Fruit fly (Drosophila melanogaster) whole organism, embryonic: ENCODE data around the gene CG14669.
A peak's percentile ranks its signal among the peaks of the same experiment; 100 is the strongest.

Experiments
- CG11093 ChIP-seq: fragments of 200-800 bp; sonication (Bioruptor generic); IDR thresholded peaks from 3 replicates; pipeline ENCODE4 v1.3.6; 2022; ENCODE audit warnings: missing biosample characterization, missing genetic modification characterization
- CG12155 ChIP-seq: fragments of 200-800 bp; sonication (Bioruptor generic); optimal IDR thresholded peaks from 3 replicates; lab custom pipeline; 2016; ENCODE audit warnings: missing biosample characterization, missing genetic modification characterization
- CG12769 ChIP-seq: fragments of 200-800 bp; sonication (Bioruptor generic); optimal IDR thresholded peaks from 2 replicates; lab custom pipeline; 2019; ENCODE audit warnings: missing biosample characterization, mild to moderate bottlenecking, missing genetic modification characterization, moderate library complexity
- CG13123 ChIP-seq: fragments of 200-800 bp; sonication (Bioruptor generic); optimal IDR thresholded peaks from 2 replicates; lab custom pipeline; 2016; ENCODE audit warnings: missing biosample characterization, missing genetic modification characterization
- CG14050 ChIP-seq: fragments of 200-800 bp; sonication (Bioruptor generic); IDR thresholded peaks from 3 replicates; pipeline ENCODE4 v1.3.6; 2022; ENCODE audit warnings: missing biosample characterization, missing genetic modification characterization
- CG16815 ChIP-seq: fragments of 200-800 bp; sonication (Bioruptor generic); optimal IDR thresholded peaks from 3 replicates; lab custom pipeline; 2017; ENCODE audit warnings: missing biosample characterization, mild to moderate bottlenecking, missing genetic modification characterization
- CG17612 ChIP-seq: fragments of 200-800 bp; sonication (Bioruptor generic); IDR thresholded peaks from 2 replicates; pipeline ENCODE4 v1.3.6; 2022; ENCODE audit warnings: missing biosample characterization, missing genetic modification characterization
- CG17829 ChIP-seq: fragments of 200-800 bp; optimal IDR thresholded peaks from 2 replicates; lab custom pipeline; 2019; ENCODE audit warnings: missing biosample characterization, mild to moderate bottlenecking, missing genetic modification characterization, moderate library complexity
- CG2120 ChIP-seq: fragments of 200-800 bp; sonication (Bioruptor generic); optimal IDR thresholded peaks from 3 replicates; lab custom pipeline; 2016; ENCODE audit warnings: missing biosample characterization, missing genetic modification characterization
- CG31388 ChIP-seq: fragments of 200-800 bp; sonication (Bioruptor generic); optimal IDR thresholded peaks from 2 replicates; lab custom pipeline; 2016; ENCODE audit warnings: missing biosample characterization, missing genetic modification characterization
- CG32767 ChIP-seq: fragments of 200-800 bp; sonication (Bioruptor generic); IDR thresholded peaks from 2 replicates; pipeline ENCODE4 v1.3.6; 2022; ENCODE audit warnings: missing biosample characterization, missing genetic modification characterization
- CG33213 ChIP-seq: fragments of 200-800 bp; sonication (Bioruptor generic); optimal IDR thresholded peaks from 3 replicates; lab custom pipeline; 2016; ENCODE audit warnings: missing biosample characterization, missing genetic modification characterization
- CG4820 ChIP-seq: fragments of 200-800 bp; sonication (Bioruptor generic); optimal IDR thresholded peaks from 3 replicates; lab custom pipeline; 2016; ENCODE audit warnings: missing biosample characterization, missing genetic modification characterization
- CG6813 ChIP-seq: fragments of 200-800 bp; sonication (Bioruptor generic); optimal IDR thresholded peaks from 2 replicates; lab custom pipeline; 2017; ENCODE audit warnings: missing biosample characterization, missing genetic modification characterization, mild to moderate bottlenecking, moderate library complexity, missing genetic modification reagents
- CG9437 ChIP-seq: fragments of 200-800 bp; sonication (Bioruptor generic); optimal IDR thresholded peaks from 2 replicates; lab custom pipeline; 2018; ENCODE audit warnings: missing biosample characterization, mild to moderate bottlenecking, missing genetic modification characterization
- CG9609 ChIP-seq: fragments of 200-800 bp; sonication (Bioruptor generic); optimal IDR thresholded peaks from 3 replicates; lab custom pipeline; 2016; ENCODE audit warnings: missing biosample characterization, missing genetic modification characterization
- CTCF ChIP-seq: fragments of 200-800 bp; sonication (Bioruptor generic); optimal IDR thresholded peaks from 2 replicates; lab custom pipeline; 2017; ENCODE audit warnings: missing biosample characterization, mild to moderate bottlenecking, missing genetic modification characterization, moderate library complexity
- Dp ChIP-seq: fragments of 200-800 bp; sonication (Bioruptor generic); optimal IDR thresholded peaks from 2 replicates; lab custom pipeline; 2018; ENCODE audit warnings: missing biosample characterization, mild to moderate bottlenecking, missing genetic modification characterization, moderate library complexity
- Drgx ChIP-seq: fragments of 200-800 bp; sonication (Bioruptor generic); IDR thresholded peaks from 2 replicates; pipeline ENCODE4 v1.3.6; 2022; ENCODE audit warnings: missing biosample characterization, missing genetic modification characterization
- Fer1 ChIP-seq: fragments of 200-800 bp; sonication (Bioruptor generic); optimal IDR thresholded peaks from 2 replicates; lab custom pipeline; 2017; ENCODE audit warnings: missing biosample characterization, mild to moderate bottlenecking, missing genetic modification characterization
- GATAe ChIP-seq: fragments of 200-800 bp; sonication (Bioruptor generic); conservative IDR thresholded peaks from 2 replicates; pipeline ENCODE4 v1.3.6; 2022; ENCODE audit warnings: missing biosample characterization, missing genetic modification characterization
- HLHmδ ChIP-seq: fragments of 200-800 bp; sonication (Bioruptor generic); optimal IDR thresholded peaks from 2 replicates; lab custom pipeline; 2018; ENCODE audit warnings: missing biosample characterization, mild to moderate bottlenecking, missing genetic modification characterization, moderate library complexity
- Hr39 ChIP-seq: fragments of >200 bp; optimal IDR thresholded peaks from 2 replicates; lab custom pipeline; 2017
- Hr78 ChIP-seq, 2 experiments: fragments of 200-800 bp in 1 of 2; fragments of >200 bp in 1 of 2; sonication (Bioruptor generic) in 1 of 2; optimal IDR thresholded peaks; 2 replicates each; lab custom pipeline; 2017 to 2019; ENCODE audit warnings: missing biosample characterization in 2 of 2, missing genetic modification characterization in 2 of 2, mild to moderate bottlenecking in 1 of 2, moderate library complexity in 1 of 2
- Lhr ChIP-seq: fragments of 200-800 bp; sonication (Bioruptor generic); optimal IDR thresholded peaks from 3 replicates; lab custom pipeline; 2017; ENCODE audit warnings: mild to moderate bottlenecking, missing biosample characterization, missing genetic modification reagents, missing genetic modification characterization
- MBD-R2 ChIP-seq: fragments of 200-800 bp; sonication (Bioruptor generic); IDR thresholded peaks from 2 replicates; pipeline ENCODE4 v1.3.6; 2022; ENCODE audit warnings: missing biosample characterization, missing genetic modification characterization
- Nf-YC ChIP-seq: fragments of 200-800 bp; optimal IDR thresholded peaks from 3 replicates; lab custom pipeline; 2019; ENCODE audit warnings: missing biosample characterization, mild to moderate bottlenecking, missing genetic modification characterization, moderate library complexity
- Oli ChIP-seq: fragments of 200-800 bp; sonication (Bioruptor generic); optimal IDR thresholded peaks from 2 replicates; lab custom pipeline; 2018; ENCODE audit warnings: missing biosample characterization, mild to moderate bottlenecking, missing genetic modification characterization, moderate library complexity
- Poxn ChIP-seq: fragments of 200-800 bp; sonication (Bioruptor generic); IDR thresholded peaks from 2 replicates; pipeline ENCODE4 v1.3.6; 2022; ENCODE audit warnings: missing biosample characterization, missing genetic modification characterization
- Rfx ChIP-seq: fragments of 200-800 bp; sonication (Bioruptor generic); IDR thresholded peaks from 2 replicates; pipeline ENCODE4 v1.3.6; 2022; ENCODE audit warnings: missing biosample characterization, missing genetic modification characterization
- Scr ChIP-seq: fragments of 200-800 bp; sonication (Bioruptor generic); IDR thresholded peaks from 2 replicates; pipeline ENCODE4 v1.3.6; 2022; ENCODE audit warnings: missing biosample characterization, missing genetic modification characterization; ENCODE audit not compliant: partially characterized antibody
- Xbp1 ChIP-seq: fragments of 200-800 bp; sonication (Bioruptor generic); optimal IDR thresholded peaks from 3 replicates; lab custom pipeline; 2016; ENCODE audit warnings: missing biosample characterization, mild to moderate bottlenecking, missing genetic modification characterization
- ac ChIP-seq: fragments of 200-800 bp; sonication (Bioruptor generic); optimal IDR thresholded peaks from 3 replicates; lab custom pipeline; 2017; ENCODE audit warnings: missing biosample characterization, mild to moderate bottlenecking, missing genetic modification characterization
- ase ChIP-seq: fragments of 200-800 bp; sonication (Bioruptor generic); IDR thresholded peaks from 3 replicates; pipeline ENCODE4 v1.3.6; 2022; ENCODE audit warnings: missing biosample characterization, missing genetic modification characterization
- az2 ChIP-seq: fragments of 200-800 bp; sonication (Bioruptor generic); optimal IDR thresholded peaks from 3 replicates; lab custom pipeline; 2016; ENCODE audit warnings: missing biosample characterization, missing genetic modification characterization
- bab2 ChIP-seq: fragments of 200-800 bp; sonication (Bioruptor generic); optimal IDR thresholded peaks from 2 replicates; lab custom pipeline; 2016; ENCODE audit warnings: missing biosample characterization, missing genetic modification characterization
- chm ChIP-seq: fragments of 200-800 bp; sonication (Bioruptor generic); IDR thresholded peaks from 2 replicates; pipeline ENCODE4 v1.3.6; 2022; ENCODE audit warnings: missing biosample characterization, missing genetic modification characterization
- croc ChIP-seq: fragments of 200-800 bp; sonication (Bioruptor generic); conservative IDR thresholded peaks from 3 replicates; pipeline ENCODE4 v1.3.6; 2022; ENCODE audit warnings: missing biosample characterization, missing genetic modification characterization
- en ChIP-seq: fragments of 200-800 bp; sonication (Bioruptor generic); optimal IDR thresholded peaks from 2 replicates; lab custom pipeline; 2016; ENCODE audit warnings: missing biosample characterization, missing genetic modification characterization
- fd96Cb ChIP-seq: fragments of 200-800 bp; sonication (Bioruptor generic); optimal IDR thresholded peaks from 2 replicates; lab custom pipeline; 2018; ENCODE audit warnings: missing biosample characterization, mild to moderate bottlenecking, missing genetic modification characterization, moderate library complexity
- gro ChIP-seq: fragments of 200-800 bp; sonication (Bioruptor generic); optimal IDR thresholded peaks from 2 replicates; lab custom pipeline; 2016; ENCODE audit warnings: missing biosample characterization, missing genetic modification characterization
- hbn ChIP-seq: fragments of 200-800 bp; sonication (Bioruptor generic); IDR thresholded peaks from 2 replicates; pipeline ENCODE4 v1.3.6; 2022; ENCODE audit warnings: missing biosample characterization, missing genetic modification characterization; ENCODE audit not compliant: partially characterized antibody
- jumu ChIP-seq: fragments of 200-800 bp; sonication (Bioruptor generic); optimal IDR thresholded peaks from 3 replicates; lab custom pipeline; 2016; ENCODE audit warnings: missing biosample characterization, missing genetic modification characterization
- maf-S ChIP-seq: fragments of 200-800 bp; sonication (Bioruptor generic); optimal IDR thresholded peaks from 2 replicates; lab custom pipeline; 2016; ENCODE audit warnings: missing biosample characterization, missing genetic modification characterization
- row ChIP-seq: fragments of 200-800 bp; sonication (Bioruptor generic); IDR thresholded peaks from 3 replicates; pipeline ENCODE4 v1.3.6; 2022; ENCODE audit warnings: missing biosample characterization, missing genetic modification characterization
- salm ChIP-seq: fragments of 200-800 bp; sonication (Bioruptor generic); optimal IDR thresholded peaks from 2 replicates; lab custom pipeline; 2018; ENCODE audit warnings: missing biosample characterization, mild to moderate bottlenecking, missing genetic modification characterization
- sens-2 ChIP-seq: fragments of 200-800 bp; sonication (Bioruptor generic); IDR thresholded peaks from 2 replicates; pipeline ENCODE4 v1.3.6; 2022; ENCODE audit warnings: missing biosample characterization, missing genetic modification characterization
- slou ChIP-seq: fragments of 200-800 bp; sonication (Bioruptor generic); optimal IDR thresholded peaks from 3 replicates; lab custom pipeline; 2016; ENCODE audit warnings: missing biosample characterization, missing genetic modification characterization
- so ChIP-seq: fragments of 200-800 bp; sonication (Bioruptor generic); IDR thresholded peaks from 3 replicates; pipeline ENCODE4 v1.3.6; 2022; ENCODE audit warnings: missing biosample characterization, missing genetic modification characterization
- stwl ChIP-seq: fragments of 200-800 bp; sonication (Bioruptor generic); optimal IDR thresholded peaks from 3 replicates; lab custom pipeline; 2018; ENCODE audit warnings: missing biosample characterization, mild to moderate bottlenecking, missing genetic modification characterization, moderate library complexity
- wdn ChIP-seq: fragments of 200-800 bp; sonication (Bioruptor generic); IDR thresholded peaks from 2 replicates; pipeline ENCODE4 v1.3.6; 2022; ENCODE audit warnings: missing biosample characterization, missing genetic modification characterization
- wek ChIP-seq: fragments of 200-800 bp; sonication (Bioruptor generic); optimal IDR thresholded peaks from 3 replicates; lab custom pipeline; 2018; ENCODE audit warnings: missing biosample characterization, mild to moderate bottlenecking, missing genetic modification characterization, moderate library complexity

CG14669 gene

DNA sequence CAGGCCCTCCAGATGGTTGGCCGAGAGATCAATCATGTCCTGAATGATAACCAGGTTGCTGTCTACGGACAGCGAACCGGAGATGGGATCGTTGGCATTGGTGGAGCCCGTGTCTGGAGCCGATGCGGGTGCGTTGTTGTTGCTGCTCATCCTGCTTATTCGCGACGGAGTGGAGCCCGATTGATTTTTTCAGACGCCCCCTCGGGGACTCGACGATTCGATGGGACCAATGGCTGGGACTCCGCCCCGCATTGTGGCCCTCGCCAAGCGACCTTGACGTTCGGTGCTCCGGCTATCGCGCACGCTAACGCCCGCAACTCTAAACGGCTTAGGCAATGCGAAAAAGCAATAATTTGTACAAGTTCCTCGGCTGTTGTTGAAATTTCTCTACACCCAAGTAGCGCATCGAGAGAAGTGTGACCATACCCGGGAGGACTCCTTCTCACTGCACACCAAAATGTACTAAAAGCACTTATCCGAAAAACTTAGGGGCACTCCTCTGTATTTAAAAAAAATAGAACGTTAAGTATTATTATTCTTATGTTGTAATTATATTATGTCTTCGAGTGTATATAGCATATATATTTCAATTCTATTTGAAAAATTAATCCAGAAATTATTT, 69.3 kb downstream of the CG14669 start, which contains the start of gene ksr (continued):
- no peak for TF ChIP-seq CG13123 (GFP tag; lab: Kevin White, UChicago)
- TF ChIP-seq en (GFP tag; lab: Kevin White, UChicago): no peak
- no peak for TF ChIP-seq croc
- no peak for TF ChIP-seq CG31388 (GFP tag; lab: Kevin White, UChicago)
- no peak for TF ChIP-seq Hr39 (lab: Kevin White, UChicago)
- peak; percentile 16 for TF ChIP-seq CG2120 (GFP tag; lab: Kevin White, UChicago)
- no peak for TF ChIP-seq Hr78 (GFP tag; optimal IDR thresholded peaks at IDR 0.05; lab: Kevin White, UChicago)
- TF ChIP-seq ac (GFP tag; lab: Kevin White, UChicago): no peak
- TF ChIP-seq Rfx (GFP tag; lab: Robert Waterston, UW): peak; percentile 17; the same call in 1 of the 2 replicates
- no peak for TF ChIP-seq az2
- TF ChIP-seq hbn (GFP tag; lab: Robert Waterston, UW): no peak
- no peak for TF ChIP-seq CG9609
- TF ChIP-seq Scr (GFP tag; lab: Robert Waterston, UW): 0 out of 2 replicates have a peak, but pooled peaks have one; percentile 11
- no peak for TF ChIP-seq CG12155 (GFP tag; lab: Kevin White, UChicago)
- TF ChIP-seq Lhr: no peak
- TF ChIP-seq CG17829 (tag; lab: Kevin White, UChicago): peak; percentile 64
- peak; percentile 97 for TF ChIP-seq CG32767 (GFP tag; lab: Robert Waterston, UW)
- TF ChIP-seq CG4820 (GFP tag; lab: Kevin White, UChicago): no peak
- TF ChIP-seq so (GFP tag; lab: Robert Waterston, UW): no peak
- no peak for TF ChIP-seq maf-S (GFP tag; lab: Kevin White, UChicago)
- TF ChIP-seq chm (GFP tag; lab: Robert Waterston, UW): peak; percentile 32; the same call in 1 of the 2 replicates
- no peak for TF ChIP-seq Dp (GFP tag; lab: Kevin White, UChicago)
- no peak for TF ChIP-seq fd96Cb
- peak; percentile 5 for TF ChIP-seq CG33213 (GFP tag; lab: Kevin White, UChicago)
- no peak for TF ChIP-seq bab2 (GFP tag; lab: Kevin White, UChicago)
- no peak for TF ChIP-seq CG6813 (GFP tag; lab: Kevin White, UChicago)
- no peak for TF ChIP-seq GATAe (GFP tag; lab: Robert Waterston, UW)
- TF ChIP-seq CG17612 (GFP tag; lab: Robert Waterston, UW): no peak
- peak; percentile 28 for TF ChIP-seq Fer1 (GFP tag; lab: Kevin White, UChicago)
- TF ChIP-seq Oli (tag; lab: Kevin White, UChicago): no peak
- TF ChIP-seq ase: no peak
- TF ChIP-seq sens-2: no peak
- TF ChIP-seq CG14050 (GFP tag; lab: Robert Waterston, UW): peak; percentile 16; the same call in 1 of the 3 replicates
- no peak for TF ChIP-seq CTCF
- no peak for TF ChIP-seq CG9437 (GFP tag; lab: Kevin White, UChicago)
- no peak for TF ChIP-seq slou (GFP tag; lab: Kevin White, UChicago)
- peak; percentile 36 for TF ChIP-seq Xbp1 (GFP tag; lab: Kevin White, UChicago)
- TF ChIP-seq Drgx (GFP tag; lab: Robert Waterston, UW): 0 out of 2 replicates have a peak, but pooled peaks have one; percentile 14
- no peak for TF ChIP-seq Poxn (GFP tag; lab: Robert Waterston, UW)
- TF ChIP-seq salm (tag; lab: Kevin White, UChicago): no peak
- no peak for TF ChIP-seq gro (GFP tag; lab: Kevin White, UChicago)
- TF ChIP-seq wek (GFP tag; lab: Kevin White, UChicago): peak; percentile 90
- no peak for TF ChIP-seq wdn (GFP tag; lab: Robert Waterston, UW)
- peak; percentile 78 for TF ChIP-seq row (GFP tag; lab: Robert Waterston, UW)
- TF ChIP-seq MBD-R2 (GFP tag; lab: Robert Waterston, UW): peak; percentile 80
- no peak for TF ChIP-seq CG11093 (GFP tag; lab: Robert Waterston, UW)
- no peak for TF ChIP-seq CG12769 (tag; lab: Kevin White, UChicago)
- no peak for TF ChIP-seq HLHmδ (GFP tag; lab: Kevin White, UChicago)
- TF ChIP-seq CG16815 (GFP tag; lab: Kevin White, UChicago): no peak
- peak; percentile 12 for TF ChIP-seq stwl (tag; lab: Kevin White, UChicago)
- no peak for TF ChIP-seq Nf-YC (tag; lab: Kevin White, UChicago)
- no peak for TF ChIP-seq jumu (GFP tag; lab: Kevin White, UChicago)
